Fruit fly (Drosophila melanogaster) whole organism, embryonic: ENCODE data around the gene drongo.

Experiments
- Aef1 ChIP-seq: fragments of 200-800 bp; sonication (Bioruptor generic); IDR thresholded peaks from 3 replicates; pipeline ENCODE4 v1.3.6; 2022; ENCODE audit warnings: missing biosample characterization, missing genetic modification characterization
- Atf6 ChIP-seq: fragments of 200-800 bp; sonication (Bioruptor generic); IDR thresholded peaks from 2 replicates; pipeline ENCODE4 v1.3.6; 2022; ENCODE audit warnings: missing biosample characterization, missing genetic modification characterization
- B-H1 ChIP-seq: fragments of 200-800 bp; sonication (Bioruptor generic); IDR thresholded peaks from 3 replicates; pipeline ENCODE4 v1.3.6; 2022; ENCODE audit warnings: missing biosample characterization, missing genetic modification characterization
- Blimp-1 ChIP-seq: fragments of 200-800 bp; sonication (Bioruptor generic); optimal IDR thresholded peaks from 3 replicates; lab custom pipeline; 2018; ENCODE audit warnings: missing biosample characterization, missing genetic modification characterization, mild to moderate bottlenecking, moderate library complexity, missing genetic modification reagents
- CG10565 ChIP-seq: fragments of 200-800 bp; sonication (Bioruptor generic); optimal IDR thresholded peaks from 3 replicates; lab custom pipeline; 2016; ENCODE audit warnings: missing biosample characterization, mild to moderate bottlenecking, missing genetic modification characterization
- CG11398 ChIP-seq: fragments of 200-800 bp; sonication (Bioruptor generic); optimal IDR thresholded peaks from 2 replicates; lab custom pipeline; 2016; ENCODE audit warnings: missing biosample characterization, missing genetic modification characterization
- CG16813 ChIP-seq: fragments of 200-800 bp; sonication (Bioruptor generic); IDR thresholded peaks from 3 replicates; pipeline ENCODE4 v1.3.6; 2022; ENCODE audit warnings: missing biosample characterization, missing genetic modification characterization; ENCODE audit not compliant: partially characterized antibody
- CG17328 ChIP-seq: fragments of 200-800 bp; sonication (Bioruptor generic); IDR thresholded peaks from 2 replicates; pipeline ENCODE4 v1.3.6; 2022; ENCODE audit warnings: missing biosample characterization, missing genetic modification characterization
- CG17385 ChIP-seq: fragments of 200-800 bp; sonication (Bioruptor generic); optimal IDR thresholded peaks from 3 replicates; lab custom pipeline; 2018; ENCODE audit warnings: missing biosample characterization, mild to moderate bottlenecking, missing genetic modification characterization
- CG17912 ChIP-seq: fragments of 200-800 bp; sonication (Bioruptor generic); optimal IDR thresholded peaks from 2 replicates; lab custom pipeline; 2018; ENCODE audit warnings: missing biosample characterization, mild to moderate bottlenecking, missing genetic modification characterization
- CG1832 ChIP-seq: fragments of 200-800 bp; sonication (Bioruptor generic); optimal IDR thresholded peaks from 2 replicates; lab custom pipeline; 2017; ENCODE audit warnings: missing biosample characterization, mild to moderate bottlenecking, missing genetic modification characterization, inconsistent platforms
- CG33557 ChIP-seq: fragments of 200-800 bp; sonication (Bioruptor generic); optimal IDR thresholded peaks from 2 replicates; lab custom pipeline; 2019; ENCODE audit warnings: missing biosample characterization, mild to moderate bottlenecking, missing genetic modification characterization, moderate library complexity
- CG3995 ChIP-seq: fragments of 200-800 bp; sonication (Bioruptor generic); optimal IDR thresholded peaks from 3 replicates; lab custom pipeline; 2016; ENCODE audit warnings: missing biosample characterization, missing genetic modification characterization
- CG42726 ChIP-seq: fragments of 200-800 bp; sonication (Bioruptor generic); IDR thresholded peaks from 2 replicates; pipeline ENCODE4 v1.3.6; 2022; ENCODE audit warnings: missing biosample characterization, missing genetic modification characterization; ENCODE audit not compliant: partially characterized antibody
- CG4617 ChIP-seq: fragments of 200-800 bp; sonication (Bioruptor generic); optimal IDR thresholded peaks from 3 replicates; lab custom pipeline; 2016; ENCODE audit warnings: missing biosample characterization, missing genetic modification characterization, borderline replicate concordance
- CG4820 ChIP-seq: fragments of 200-800 bp; sonication (Bioruptor generic); optimal IDR thresholded peaks from 3 replicates; lab custom pipeline; 2016; ENCODE audit warnings: missing biosample characterization, missing genetic modification characterization
- CG4854 ChIP-seq: fragments of 200-800 bp; sonication (Bioruptor generic); optimal IDR thresholded peaks from 2 replicates; lab custom pipeline; 2016; ENCODE audit warnings: missing biosample characterization, missing genetic modification characterization, inconsistent platforms
- CG5245 ChIP-seq: fragments of 200-800 bp; sonication (Bioruptor generic); optimal IDR thresholded peaks from 3 replicates; lab custom pipeline; 2016; ENCODE audit warnings: missing biosample characterization, missing genetic modification characterization
- CG6813 ChIP-seq: fragments of 200-800 bp; sonication (Bioruptor generic); optimal IDR thresholded peaks from 2 replicates; lab custom pipeline; 2017; ENCODE audit warnings: missing biosample characterization, missing genetic modification characterization, mild to moderate bottlenecking, moderate library complexity, missing genetic modification reagents
- CG7963 ChIP-seq: fragments of 200-800 bp; sonication (Bioruptor generic); IDR thresholded peaks from 3 replicates; pipeline ENCODE4 v1.3.6; 2022; ENCODE audit warnings: missing biosample characterization, missing genetic modification characterization; ENCODE audit not compliant: partially characterized antibody
- CG8290 ChIP-seq, 3 experiments: fragments of 200-800 bp; sonication (Bioruptor generic); optimal IDR thresholded peaks; 2 replicates each; lab custom pipeline; 2016 to 2019; ENCODE audit warnings: missing biosample characterization in 3 of 3, missing genetic modification characterization in 3 of 3, mild to moderate bottlenecking in 2 of 3, moderate library complexity in 1 of 3
- Dip2 ChIP-seq: fragments of 200-800 bp; sonication (Bioruptor generic); IDR thresholded peaks from 2 replicates; pipeline ENCODE4 v1.3.6; 2022; ENCODE audit warnings: missing biosample characterization, missing genetic modification characterization
- E2f2 ChIP-seq: fragments of 200-800 bp; sonication (Bioruptor generic); IDR thresholded peaks from 2 replicates; pipeline ENCODE4 v1.3.6; 2022; ENCODE audit warnings: missing biosample characterization, missing genetic modification characterization
- Gsc ChIP-seq: fragments of 200-800 bp; sonication (Bioruptor generic); IDR thresholded peaks from 2 replicates; pipeline ENCODE4 v1.3.6; 2022; ENCODE audit warnings: missing biosample characterization, missing genetic modification characterization
- HLH54F ChIP-seq: fragments of 200-800 bp; sonication (Bioruptor generic); optimal IDR thresholded peaks from 3 replicates; lab custom pipeline; 2016; ENCODE audit warnings: missing biosample characterization, missing genetic modification characterization
- Hand ChIP-seq: fragments of 200-800 bp; sonication (Bioruptor generic); optimal IDR thresholded peaks from 2 replicates; lab custom pipeline; 2017; ENCODE audit warnings: mild to moderate bottlenecking, missing biosample characterization, missing genetic modification reagents, missing genetic modification characterization
- HmgZ ChIP-seq: fragments of 200-800 bp; sonication (Bioruptor generic); optimal IDR thresholded peaks from 2 replicates; lab custom pipeline; 2018; ENCODE audit warnings: missing biosample characterization, mild to moderate bottlenecking, missing genetic modification characterization
- Hr78 ChIP-seq, 2 experiments: fragments of 200-800 bp in 1 of 2; fragments of >200 bp in 1 of 2; sonication (Bioruptor generic) in 1 of 2; optimal IDR thresholded peaks; 2 replicates each; lab custom pipeline; 2017 to 2019; ENCODE audit warnings: missing biosample characterization in 2 of 2, missing genetic modification characterization in 2 of 2, mild to moderate bottlenecking in 1 of 2, moderate library complexity in 1 of 2
- Kr ChIP-seq: fragments of 200-800 bp; sonication (Bioruptor generic); optimal IDR thresholded peaks from 2 replicates; lab custom pipeline; 2017; ENCODE audit warnings: missing biosample characterization, mild to moderate bottlenecking, missing genetic modification characterization
- Max ChIP-seq: fragments of 200-800 bp; sonication (Bioruptor generic); optimal IDR thresholded peaks from 2 replicates; lab custom pipeline; 2016; ENCODE audit warnings: missing biosample characterization, mild to moderate bottlenecking, missing genetic modification characterization
- Mrtf ChIP-seq: fragments of 200-800 bp; sonication (Bioruptor generic); IDR thresholded peaks from 3 replicates; pipeline ENCODE4 v1.3.6; 2022; ENCODE audit warnings: missing biosample characterization, missing genetic modification characterization
- Optix ChIP-seq: fragments of 200-800 bp; sonication (Bioruptor generic); IDR thresholded peaks from 3 replicates; pipeline ENCODE4 v1.3.6; 2022; ENCODE audit warnings: missing biosample characterization, missing genetic modification characterization
- Stat92E ChIP-seq, 3 experiments: fragments of >200 bp in 2 of 3; fragments of 200-800 bp in 1 of 3; sonication (Bioruptor generic) in 1 of 3; optimal IDR thresholded peaks; 2 replicates each; lab custom pipeline; 2017 to 2019; ENCODE audit warnings: missing biosample characterization in 3 of 3, missing genetic modification characterization in 3 of 3, mild to moderate bottlenecking in 1 of 3, moderate library complexity in 1 of 3
- caup ChIP-seq: fragments of 200-800 bp; sonication (Bioruptor generic); optimal IDR thresholded peaks from 3 replicates; lab custom pipeline; 2017; ENCODE audit warnings: missing biosample characterization, mild to moderate bottlenecking, missing genetic modification characterization, moderate library complexity; ENCODE audit not compliant: severe bottlenecking
- cg ChIP-seq: fragments of 200-800 bp; sonication (Bioruptor generic); optimal IDR thresholded peaks from 3 replicates; lab custom pipeline; 2019; ENCODE audit warnings: missing biosample characterization, mild to moderate bottlenecking, missing genetic modification characterization, moderate library complexity
- chm ChIP-seq: fragments of 200-800 bp; sonication (Bioruptor generic); IDR thresholded peaks from 2 replicates; pipeline ENCODE4 v1.3.6; 2022; ENCODE audit warnings: missing biosample characterization, missing genetic modification characterization
- cwo ChIP-seq: fragments of 200-800 bp; sonication (Bioruptor generic); optimal IDR thresholded peaks from 3 replicates; lab custom pipeline; 2017; ENCODE audit warnings: missing biosample characterization, missing genetic modification characterization, mild to moderate bottlenecking, moderate library complexity, missing genetic modification reagents
- danr ChIP-seq: fragments of 200-800 bp; sonication (Bioruptor generic); IDR thresholded peaks from 2 replicates; pipeline ENCODE4 v1.3.6; 2022; ENCODE audit warnings: missing biosample characterization, missing genetic modification characterization
- en ChIP-seq: fragments of 200-800 bp; sonication (Bioruptor generic); optimal IDR thresholded peaks from 2 replicates; lab custom pipeline; 2016; ENCODE audit warnings: missing biosample characterization, missing genetic modification characterization
- gt ChIP-seq: fragments of 200-800 bp; sonication (Bioruptor generic); IDR thresholded peaks from 2 replicates; pipeline ENCODE4 v1.3.6; 2022; ENCODE audit warnings: missing biosample characterization, missing genetic modification characterization
- kni ChIP-seq: fragments of 200-800 bp; sonication (Bioruptor generic); optimal IDR thresholded peaks from 3 replicates; lab custom pipeline; 2017; ENCODE audit warnings: mild to moderate bottlenecking, missing biosample characterization, missing genetic modification reagents, missing genetic modification characterization
- prd ChIP-seq, 3 experiments: fragments of >200 bp in 2 of 3; fragments of 200-800 bp in 1 of 3; sonication (Bioruptor generic) in 1 of 3; optimal IDR thresholded peaks in 2 of 3; IDR thresholded peaks in 1 of 3; 2 replicates in 2 of 3; 3 replicates in 1 of 3; pipeline versions ENCODE4 v1.3.6 to Lab custom; 2017 to 2022; ENCODE audit warnings: missing biosample characterization in 1 of 3, missing genetic modification characterization in 1 of 3
- scrt ChIP-seq: fragments of 200-800 bp; sonication (Bioruptor generic); optimal IDR thresholded peaks from 2 replicates; lab custom pipeline; 2018; ENCODE audit warnings: missing biosample characterization, mild to moderate bottlenecking, missing genetic modification characterization, moderate library complexity
- sob ChIP-seq: fragments of 200-800 bp; sonication (Bioruptor generic); IDR thresholded peaks from 2 replicates; pipeline ENCODE4 v1.3.6; 2022; ENCODE audit warnings: missing biosample characterization, missing genetic modification characterization
- stwl ChIP-seq: fragments of 200-800 bp; sonication (Bioruptor generic); optimal IDR thresholded peaks from 3 replicates; lab custom pipeline; 2018; ENCODE audit warnings: missing biosample characterization, mild to moderate bottlenecking, missing genetic modification characterization, moderate library complexity

The drongo gene

DNA sequence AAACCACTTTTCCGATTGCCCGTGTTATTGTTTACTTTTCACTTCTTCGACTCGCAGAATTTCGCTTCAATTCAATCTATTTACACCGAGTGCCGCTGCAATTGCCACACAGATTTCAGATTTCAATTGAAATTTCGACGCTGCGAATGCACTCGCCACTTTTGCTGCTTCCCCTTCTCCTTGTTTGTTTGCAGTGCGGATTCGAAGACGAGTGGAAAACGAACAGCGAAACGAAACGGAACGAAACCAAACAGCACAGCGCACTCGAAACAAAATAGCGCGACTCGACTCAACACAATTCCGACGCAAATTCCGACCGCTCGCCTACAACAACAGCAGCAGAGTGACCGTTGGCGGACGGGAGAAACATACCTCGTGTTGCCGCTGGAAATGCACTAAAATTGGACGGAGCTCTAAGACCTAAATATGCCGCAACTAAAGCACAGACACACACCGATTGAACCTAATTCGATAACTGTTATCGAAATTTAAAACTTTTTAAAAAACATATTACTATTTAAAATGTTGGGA is at the start of gene drongo (continued):
- TF ChIP-seq CG4820 (GFP tag; lab: Kevin White, UChicago), result no peak
- peak; percentile 33 for TF ChIP-seq CG33557 (GFP tag; lab: Kevin White, UChicago)
- TF ChIP-seq en, result no peak
- TF ChIP-seq HLH54F (GFP tag; lab: Kevin White, UChicago), result no peak
- no peak for TF ChIP-seq CG10565 (GFP tag; lab: Kevin White, UChicago)
- peak; percentile 63 for TF ChIP-seq sob
- no peak for TF ChIP-seq CG4854
- no peak for TF ChIP-seq Max (GFP tag; lab: Kevin White, UChicago)
- TF ChIP-seq E2f2 (GFP tag; lab: Robert Waterston, UW), result peak; percentile 97
- TF ChIP-seq danr (GFP tag; lab: Robert Waterston, UW), result no peak
- no peak for TF ChIP-seq B-H1 (GFP tag; lab: Robert Waterston, UW)
- TF ChIP-seq gt, result no peak
- peak; percentile 80 for TF ChIP-seq cg (GFP tag; lab: Kevin White, UChicago)
- no peak for TF ChIP-seq cwo (GFP tag; lab: Kevin White, UChicago)
- no peak for TF ChIP-seq Kr (GFP tag; lab: Kevin White, UChicago)
- peak; percentile 43 for TF ChIP-seq stwl (tag; lab: Kevin White, UChicago)
- TF ChIP-seq CG42726 (GFP tag; lab: Robert Waterston, UW), result peak; percentile 83
- TF ChIP-seq CG11398 (GFP tag; lab: Kevin White, UChicago), result peak; percentile 12
- peak; percentile 77 for TF ChIP-seq HmgZ (tag; lab: Kevin White, UChicago)
- peak; percentile 61 for TF ChIP-seq Hand (GFP tag; lab: Kevin White, UChicago)
- TF ChIP-seq scrt (GFP tag; lab: Kevin White, UChicago), result peak; percentile 45
- peak; percentile 63 for TF ChIP-seq kni (GFP tag; lab: Kevin White, UChicago)
- no peak for TF ChIP-seq Optix
- no peak for TF ChIP-seq CG5245 (GFP tag; lab: Kevin White, UChicago)
- no peak for TF ChIP-seq CG7963 (GFP tag; lab: Robert Waterston, UW)
- TF ChIP-seq CG3995, result peak; percentile 17
- TF ChIP-seq CG1832 (GFP tag; lab: Kevin White, UChicago), result no peak
- TF ChIP-seq Aef1, result peak; percentile 54; the same call in 2 of the 3 replicates
- TF ChIP-seq caup (GFP tag; lab: Kevin White, UChicago), result peak; percentile 55

DNA sequence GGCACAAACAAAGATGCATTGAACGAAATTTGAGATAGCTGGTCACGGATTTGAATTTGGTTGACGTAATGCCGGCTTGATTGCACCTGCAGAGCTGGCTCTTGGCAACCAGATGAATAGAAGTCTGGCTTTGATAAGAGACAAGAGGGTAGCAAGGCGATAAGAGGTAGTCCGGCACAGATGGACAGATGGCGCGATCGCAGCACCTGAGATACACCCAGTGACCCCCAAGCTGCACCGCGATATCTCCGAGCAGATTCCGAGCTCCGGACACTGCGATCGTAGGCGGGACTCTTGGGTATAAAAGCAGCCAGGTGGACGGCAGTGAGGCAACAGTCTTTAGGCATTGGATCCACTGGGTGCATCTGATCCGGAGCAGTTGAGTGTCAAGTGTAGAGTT is 47.4 kb upstream of the drongo start, which contains the start of gene Lsp1beta:
Gene Lsp1beta (plus strand): TSS at position 185 of the 400 bp plus-strand sequence.
- TF ChIP-seq chm, result no peak
- no peak for TF ChIP-seq CG16813 (GFP tag; lab: Robert Waterston, UW)
- no peak for TF ChIP-seq CG8290 (GFP tag; optimal IDR thresholded peaks at IDR 0.05; lab: Kevin White, UChicago)
- TF ChIP-seq CG8290 (tag; optimal IDR thresholded peaks at IDR 0.05; lab: Kevin White, UChicago), result no peak
- no peak for TF ChIP-seq CG4854
- no peak for TF ChIP-seq CG6813 (GFP tag; lab: Kevin White, UChicago)
- no peak for TF ChIP-seq prd (optimal IDR thresholded peaks at IDR 0.05; lab: Kevin White, UChicago)
- TF ChIP-seq prd (GFP tag; IDR thresholded peaks at IDR 0.05; lab: Robert Waterston, UW), result no peak
- no peak for TF ChIP-seq Atf6 (GFP tag; lab: Robert Waterston, UW)
- TF ChIP-seq Mrtf (GFP tag; lab: Robert Waterston, UW), result no peak
- TF ChIP-seq Blimp-1 (GFP tag; lab: Kevin White, UChicago), result no peak
- no peak for TF ChIP-seq CG17912 (GFP tag; lab: Kevin White, UChicago)
- TF ChIP-seq Hr78 (GFP tag; optimal IDR thresholded peaks at IDR 0.05; lab: Kevin White, UChicago), result no peak
- TF ChIP-seq Dip2, result no peak
- TF ChIP-seq CG17385 (GFP tag; lab: Kevin White, UChicago), result no peak
- no peak for TF ChIP-seq Stat92E (GFP tag; optimal IDR thresholded peaks at IDR 0.05; lab: Kevin White, UChicago)
- no peak for TF ChIP-seq Gsc (GFP tag; lab: Robert Waterston, UW)
- no peak for TF ChIP-seq CG17328 (GFP tag; lab: Robert Waterston, UW)
- no peak for TF ChIP-seq CG4820 (GFP tag; lab: Kevin White, UChicago)
- TF ChIP-seq CG4617, result no peak
